Fruit fly (Drosophila melanogaster) whole organism, embryonic: ENCODE results near the gene Hap40.

ENCODE experiments used
- ATbp ChIP-seq: fragments of 200-800 bp; sonication (Bioruptor generic); optimal IDR thresholded peaks from 2 replicates; lab custom pipeline; 2017; ENCODE audit warnings: missing biosample characterization, mild to moderate bottlenecking, missing genetic modification characterization, missing genetic modification reagents
- B-H1 ChIP-seq: fragments of 200-800 bp; sonication (Bioruptor generic); IDR thresholded peaks from 3 replicates; pipeline ENCODE4 v1.3.6; 2022; ENCODE audit warnings: missing biosample characterization, missing genetic modification characterization
- C15 ChIP-seq: fragments of 200-800 bp; sonication (Bioruptor generic); IDR thresholded peaks from 3 replicates; pipeline ENCODE4 v1.3.6; 2022; ENCODE audit warnings: missing biosample characterization, missing genetic modification characterization
- CG13424 ChIP-seq: fragments of 200-800 bp; sonication (Bioruptor generic); optimal IDR thresholded peaks from 2 replicates; lab custom pipeline; 2019; ENCODE audit warnings: missing biosample characterization, mild to moderate bottlenecking, missing genetic modification characterization, moderate library complexity
- CG1603 ChIP-seq: fragments of 200-800 bp; sonication (Bioruptor generic); optimal IDR thresholded peaks from 2 replicates; lab custom pipeline; 2019; ENCODE audit warnings: missing biosample characterization, mild to moderate bottlenecking, missing genetic modification characterization, moderate library complexity
- CG1647 ChIP-seq: fragments of 200-800 bp; sonication (Bioruptor generic); optimal IDR thresholded peaks from 3 replicates; lab custom pipeline; 2016; ENCODE audit warnings: missing biosample characterization, missing genetic modification characterization
- CG16779 ChIP-seq: fragments of 200-800 bp; sonication (Bioruptor generic); IDR thresholded peaks from 2 replicates; pipeline ENCODE4 v1.3.6; 2022; ENCODE audit warnings: missing biosample characterization, missing genetic modification characterization
- CG17829 ChIP-seq: fragments of 200-800 bp; optimal IDR thresholded peaks from 2 replicates; lab custom pipeline; 2019; ENCODE audit warnings: missing biosample characterization, mild to moderate bottlenecking, missing genetic modification characterization, moderate library complexity
- CG30403 ChIP-seq: fragments of 200-800 bp; sonication (Bioruptor generic); optimal IDR thresholded peaks from 3 replicates; lab custom pipeline; 2016; ENCODE audit warnings: missing biosample characterization, missing genetic modification characterization
- CG4707 ChIP-seq: fragments of 200-800 bp; sonication (Bioruptor generic); optimal IDR thresholded peaks from 2 replicates; lab custom pipeline; 2018; ENCODE audit warnings: missing biosample characterization, mild to moderate bottlenecking, missing genetic modification characterization, moderate library complexity
- CG8359 ChIP-seq: fragments of 200-800 bp; sonication (Bioruptor generic); optimal IDR thresholded peaks from 2 replicates; lab custom pipeline; 2017; ENCODE audit warnings: missing biosample characterization, mild to moderate bottlenecking, missing genetic modification characterization, borderline replicate concordance
- CTCF ChIP-seq: fragments of 200-800 bp; sonication (Bioruptor generic); optimal IDR thresholded peaks from 2 replicates; lab custom pipeline; 2017; ENCODE audit warnings: missing biosample characterization, mild to moderate bottlenecking, missing genetic modification characterization, moderate library complexity
- Dek ChIP-seq: fragments of 200-800 bp; sonication (Bioruptor generic); optimal IDR thresholded peaks from 3 replicates; lab custom pipeline; 2019; ENCODE audit warnings: missing biosample characterization, mild to moderate bottlenecking, missing genetic modification characterization, moderate library complexity
- E2f1 ChIP-seq: fragments of 200-800 bp; sonication (Bioruptor generic); IDR thresholded peaks from 2 replicates; pipeline ENCODE4 v1.3.6; 2022; ENCODE audit warnings: missing biosample characterization, missing genetic modification characterization
- HLH4C ChIP-seq: fragments of 200-800 bp; sonication (Bioruptor generic); IDR thresholded peaks from 3 replicates; pipeline ENCODE4 v1.3.6; 2022; ENCODE audit warnings: missing biosample characterization, missing genetic modification characterization; ENCODE audit not compliant: partially characterized antibody
- Neu2 ChIP-seq: fragments of 200-800 bp; sonication (Bioruptor generic); optimal IDR thresholded peaks from 3 replicates; lab custom pipeline; 2016; ENCODE audit warnings: missing biosample characterization, missing genetic modification characterization, borderline replicate concordance
- Oli ChIP-seq: fragments of 200-800 bp; sonication (Bioruptor generic); optimal IDR thresholded peaks from 2 replicates; lab custom pipeline; 2018; ENCODE audit warnings: missing biosample characterization, mild to moderate bottlenecking, missing genetic modification characterization, moderate library complexity
- Optix ChIP-seq: fragments of 200-800 bp; sonication (Bioruptor generic); IDR thresholded peaks from 3 replicates; pipeline ENCODE4 v1.3.6; 2022; ENCODE audit warnings: missing biosample characterization, missing genetic modification characterization
- PHDP ChIP-seq: fragments of 200-800 bp; sonication (Bioruptor generic); optimal IDR thresholded peaks from 3 replicates; lab custom pipeline; 2018; ENCODE audit warnings: missing biosample characterization, mild to moderate bottlenecking, missing genetic modification characterization, moderate library complexity
- Pdp1 ChIP-seq, 2 experiments: fragments of 200-800 bp; sonication (Bioruptor generic); optimal IDR thresholded peaks; 3 replicates each; lab custom pipeline; 2016; ENCODE audit warnings: missing biosample characterization in 2 of 2, missing genetic modification characterization in 2 of 2, mild to moderate bottlenecking in 1 of 2, moderate library complexity in 1 of 2
- Ravus ChIP-seq: fragments of 200-800 bp; sonication (Bioruptor generic); IDR thresholded peaks from 2 replicates; pipeline ENCODE4 v1.3.6; 2022; ENCODE audit warnings: missing biosample characterization, missing genetic modification characterization
- ara ChIP-seq: fragments of 200-800 bp; sonication (Bioruptor generic); IDR thresholded peaks from 2 replicates; pipeline ENCODE4 v1.3.6; 2022; ENCODE audit warnings: missing biosample characterization, missing genetic modification characterization
- ash1 ChIP-seq: fragments of 200-800 bp; sonication (Bioruptor generic); optimal IDR thresholded peaks from 2 replicates; lab custom pipeline; 2018; ENCODE audit warnings: missing biosample characterization, mild to moderate bottlenecking, missing genetic modification characterization
- bigmax ChIP-seq: fragments of 200-800 bp; sonication (Bioruptor generic); optimal IDR thresholded peaks from 2 replicates; lab custom pipeline; 2018; ENCODE audit warnings: missing biosample characterization, mild to moderate bottlenecking, missing genetic modification characterization
- cad ChIP-seq: fragments of >200 bp; optimal IDR thresholded peaks from 2 replicates; lab custom pipeline; 2017; ENCODE audit warnings: missing biosample characterization, missing genetic modification characterization
- ci ChIP-seq: fragments of 200-800 bp; sonication (Bioruptor generic); IDR thresholded peaks from 3 replicates; pipeline ENCODE4 v1.3.6; 2022; ENCODE audit warnings: missing biosample characterization, missing genetic modification characterization
- emc ChIP-seq: fragments of 200-800 bp; sonication (Bioruptor generic); optimal IDR thresholded peaks from 2 replicates; lab custom pipeline; 2016; ENCODE audit warnings: missing biosample characterization, missing genetic modification characterization
- ewg ChIP-seq: fragments of 200-800 bp; sonication (Bioruptor generic); optimal IDR thresholded peaks from 3 replicates; lab custom pipeline; 2017; ENCODE audit warnings: mild to moderate bottlenecking, missing biosample characterization, missing genetic modification reagents, missing genetic modification characterization
- fd102C ChIP-seq: fragments of 200-800 bp; sonication (Bioruptor generic); optimal IDR thresholded peaks from 2 replicates; lab custom pipeline; 2018; ENCODE audit warnings: missing biosample characterization, mild to moderate bottlenecking, missing genetic modification characterization, moderate library complexity
- gfzf ChIP-seq: fragments of 200-800 bp; sonication (Bioruptor generic); optimal IDR thresholded peaks from 2 replicates; lab custom pipeline; 2016; ENCODE audit warnings: missing biosample characterization, mild to moderate bottlenecking, missing genetic modification characterization, moderate library complexity
- hbn ChIP-seq: fragments of 200-800 bp; sonication (Bioruptor generic); IDR thresholded peaks from 2 replicates; pipeline ENCODE4 v1.3.6; 2022; ENCODE audit warnings: missing biosample characterization, missing genetic modification characterization; ENCODE audit not compliant: partially characterized antibody
- hth ChIP-seq: fragments of >200 bp; optimal IDR thresholded peaks from 2 replicates; lab custom pipeline; 2017; ENCODE audit warnings: inconsistent platforms
- jigr1 ChIP-seq: fragments of 200-800 bp; sonication (Bioruptor generic); IDR thresholded peaks from 3 replicates; pipeline ENCODE4 v1.3.6; 2022; ENCODE audit warnings: missing biosample characterization, missing genetic modification characterization
- kah ChIP-seq: fragments of 200-800 bp; sonication (Bioruptor generic); optimal IDR thresholded peaks from 2 replicates; lab custom pipeline; 2018; ENCODE audit warnings: missing biosample characterization, mild to moderate bottlenecking, missing genetic modification characterization
- klu ChIP-seq: fragments of 200-800 bp; sonication (Bioruptor generic); IDR thresholded peaks from 2 replicates; pipeline ENCODE4 v1.3.6; 2022; ENCODE audit warnings: missing biosample characterization, missing genetic modification characterization
- pho ChIP-seq: fragments of 200-800 bp; sonication (Bioruptor generic); optimal IDR thresholded peaks from 2 replicates; lab custom pipeline; 2016; ENCODE audit warnings: missing biosample characterization, missing genetic modification characterization
- phol ChIP-seq: fragments of 200-800 bp; sonication (Bioruptor generic); optimal IDR thresholded peaks from 3 replicates; lab custom pipeline; 2018; ENCODE audit warnings: missing biosample characterization, mild to moderate bottlenecking, missing genetic modification characterization, moderate library complexity
- pros ChIP-seq: fragments of 200-800 bp; sonication (Bioruptor generic); optimal IDR thresholded peaks from 3 replicates; lab custom pipeline; 2019; ENCODE audit warnings: missing biosample characterization, mild to moderate bottlenecking, missing genetic modification characterization, moderate library complexity
- salm ChIP-seq: fragments of 200-800 bp; sonication (Bioruptor generic); optimal IDR thresholded peaks from 2 replicates; lab custom pipeline; 2018; ENCODE audit warnings: missing biosample characterization, mild to moderate bottlenecking, missing genetic modification characterization
- sens-2 ChIP-seq: fragments of 200-800 bp; sonication (Bioruptor generic); IDR thresholded peaks from 2 replicates; pipeline ENCODE4 v1.3.6; 2022; ENCODE audit warnings: missing biosample characterization, missing genetic modification characterization
- seq ChIP-seq: fragments of 200-800 bp; sonication (Bioruptor generic); IDR thresholded peaks from 2 replicates; pipeline ENCODE4 v1.3.6; 2022; ENCODE audit warnings: missing biosample characterization, missing genetic modification characterization
- stc ChIP-seq: fragments of 200-800 bp; sonication (Bioruptor generic); IDR thresholded peaks from 2 replicates; pipeline ENCODE4 v1.3.6; 2022; ENCODE audit warnings: missing biosample characterization, missing genetic modification characterization
- stwl ChIP-seq: fragments of 200-800 bp; sonication (Bioruptor generic); optimal IDR thresholded peaks from 3 replicates; lab custom pipeline; 2018; ENCODE audit warnings: missing biosample characterization, mild to moderate bottlenecking, missing genetic modification characterization, moderate library complexity
- tin ChIP-seq: fragments of 200-800 bp; sonication (Bioruptor generic); optimal IDR thresholded peaks from 3 replicates; lab custom pipeline; 2016; ENCODE audit warnings: missing biosample characterization, missing genetic modification characterization
- toy ChIP-seq: fragments of 200-800 bp; sonication (Bioruptor generic); IDR thresholded peaks from 2 replicates; pipeline ENCODE4 v1.3.6; 2022; ENCODE audit warnings: missing biosample characterization, missing genetic modification characterization
- trh ChIP-seq: fragments of 200-800 bp; sonication (Bioruptor generic); optimal IDR thresholded peaks from 2 replicates; lab custom pipeline; 2016; ENCODE audit warnings: missing biosample characterization, missing genetic modification characterization
- ttk ChIP-seq: fragments of 200-800 bp; sonication (Bioruptor generic); IDR thresholded peaks from 2 replicates; pipeline ENCODE4 v2.1.2; 2022; ENCODE audit warnings: missing biosample characterization, missing genetic modification characterization
- vvl ChIP-seq: fragments of 200-800 bp; sonication (Bioruptor generic); IDR thresholded peaks from 2 replicates; pipeline ENCODE4 v1.3.6; 2022; ENCODE audit warnings: missing biosample characterization, missing genetic modification characterization
- zen2 ChIP-seq: fragments of 200-800 bp; sonication (Bioruptor generic); IDR thresholded peaks from 3 replicates; pipeline ENCODE4 v1.3.6; 2022; ENCODE audit warnings: missing biosample characterization, missing genetic modification characterization; ENCODE audit not compliant: partially characterized antibody
- zfh1 ChIP-seq: fragments of 200-800 bp; sonication (Bioruptor generic); IDR thresholded peaks from 3 replicates; pipeline ENCODE4 v1.3.6; 2022; ENCODE audit warnings: missing biosample characterization, missing genetic modification characterization
- zfh2 ChIP-seq: fragments of 200-800 bp; sonication (Bioruptor generic); optimal IDR thresholded peaks from 2 replicates; lab custom pipeline; 2016; ENCODE audit warnings: missing biosample characterization, missing genetic modification characterization

Gene Hap40

dm6 chrX:15703720-15704206 is at the start of gene Hap40, which contains the start of gene Pis (continued):
- TF ChIP-seq zen2 (GFP tag; lab: Robert Waterston, UW), result no peak
- no peak for TF ChIP-seq C15 (GFP tag; lab: Robert Waterston, UW)
- peak; percentile 48 for TF ChIP-seq CG1603 (tag; lab: Kevin White, UChicago)
- TF ChIP-seq cad, result no peak
- TF ChIP-seq stwl (tag; lab: Kevin White, UChicago), result peak; percentile 35
- TF ChIP-seq trh (GFP tag; lab: Kevin White, UChicago), result no peak
- TF ChIP-seq zfh2 (GFP tag; lab: Kevin White, UChicago), result peak; percentile 60
- peak; percentile 4 for TF ChIP-seq ATbp (GFP tag; lab: Kevin White, UChicago)
- no peak for TF ChIP-seq toy (GFP tag; lab: Robert Waterston, UW)
- TF ChIP-seq gfzf, result peak; percentile 76
- peak; percentile 42 to 74 for TF ChIP-seq Pdp1 (GFP tag; optimal IDR thresholded peaks at IDR 0.05; lab: Kevin White, UChicago)
- TF ChIP-seq ash1 (GFP tag; lab: Kevin White, UChicago), result no peak
- TF ChIP-seq stc, result no peak
- peak; percentile 67; the same call in 2 of the 3 replicates for TF ChIP-seq zfh1
- no peak for TF ChIP-seq HLH4C (GFP tag; lab: Robert Waterston, UW)
- TF ChIP-seq sens-2 (GFP tag; lab: Robert Waterston, UW), result no peak
- no peak for TF ChIP-seq hbn (GFP tag; lab: Robert Waterston, UW)
- TF ChIP-seq ara (GFP tag; lab: Robert Waterston, UW), result no peak
- TF ChIP-seq CTCF (GFP tag; lab: Kevin White, UChicago), result peak; percentile 13
- peak; percentile 62; the same call in 1 of the 2 replicates for TF ChIP-seq klu (GFP tag; lab: Robert Waterston, UW)
- no peak for TF ChIP-seq CG16779 (GFP tag; lab: Robert Waterston, UW)
- peak; percentile 85 for TF ChIP-seq phol (tag; lab: Kevin White, UChicago)
- peak; percentile 82 for TF ChIP-seq CG13424 (tag; lab: Kevin White, UChicago)
- no peak for TF ChIP-seq CG4707
- TF ChIP-seq CG17829 (tag; lab: Kevin White, UChicago), result peak; percentile 80
- TF ChIP-seq emc (GFP tag; lab: Kevin White, UChicago), result no peak
- TF ChIP-seq pros, result no peak
- TF ChIP-seq E2f1 (GFP tag; lab: Robert Waterston, UW), result peak; percentile 17; the same call in 1 of the 2 replicates
- TF ChIP-seq CG1647 (GFP tag; lab: Kevin White, UChicago), result peak; percentile 48
- no peak for TF ChIP-seq Neu2 (GFP tag; lab: Kevin White, UChicago)
- peak; percentile 70 for TF ChIP-seq tin (GFP tag; lab: Kevin White, UChicago)
- peak; percentile 51; the same call in 1 of the 2 replicates for TF ChIP-seq seq (GFP tag; lab: Robert Waterston, UW)
- TF ChIP-seq Ravus (GFP tag; lab: Robert Waterston, UW), result no peak
- TF ChIP-seq Optix (GFP tag; lab: Robert Waterston, UW), result peak; percentile 34; the same call in 1 of the 3 replicates
- TF ChIP-seq salm, result peak; percentile 27
- TF ChIP-seq vvl (GFP tag; lab: Robert Waterston, UW), result 0 out of 2 replicates have a peak, but pooled peaks have one; percentile 18
- no peak for TF ChIP-seq kah (GFP tag; lab: Kevin White, UChicago)
- TF ChIP-seq ewg (GFP tag; lab: Kevin White, UChicago), result peak; percentile 40
- no peak for TF ChIP-seq CG8359
- TF ChIP-seq bigmax, result no peak
- TF ChIP-seq PHDP (tag; lab: Kevin White, UChicago), result peak; percentile 66
- 0 out of 3 replicates have a peak, but pooled peaks have one; percentile 32 for TF ChIP-seq ci
- TF ChIP-seq jigr1 (GFP tag; lab: Robert Waterston, UW), result no peak; the same call in 2 of the 3 replicates
- peak; percentile 86 for TF ChIP-seq CG30403 (GFP tag; lab: Kevin White, UChicago)
- TF ChIP-seq ttk, result peak; percentile 57; the same call in 1 of the 2 replicates
- peak; percentile 44; the same call in 1 of the 3 replicates for TF ChIP-seq B-H1 (GFP tag; lab: Robert Waterston, UW)
- no peak for TF ChIP-seq hth (lab: Kevin White, UChicago)
- peak; percentile 70 for TF ChIP-seq Dek
- TF ChIP-seq pho, result peak; percentile 62
- peak; percentile 64 for TF ChIP-seq Oli (tag; lab: Kevin White, UChicago)
- TF ChIP-seq fd102C (GFP tag; lab: Kevin White, UChicago), result no peak
